Fruit fly (Drosophila melanogaster): ENCODE measurements around the gene LysX.
A peak's percentile ranks its signal among the peaks of the same experiment; 100 is the strongest.

Gene LysX

dm6 chr3L:1188936-1189659, 6.0 kb downstream of the LysX start, which contains the start of gene CG13912 (continued):
- no peak for TF ChIP-seq B-H1 (GFP tag; IDR thresholded peaks at IDR 0.05)
- TF ChIP-seq H15 (GFP tag; IDR thresholded peaks at IDR 0.05): no peak
- TF ChIP-seq NFAT (GFP tag; IDR thresholded peaks at IDR 0.05): no peak
- TF ChIP-seq Ravus (GFP tag; IDR thresholded peaks at IDR 0.05): no peak
- peak in 1 of 2 experiments; percentile 88 for TF ChIP-seq Pdp1 (GFP tag; optimal IDR thresholded peaks at IDR 0.05)
- no peak for TF ChIP-seq CG6689 (GFP tag; IDR thresholded peaks at IDR 0.05)
- peak; percentile 3 for TF ChIP-seq Nf-YB (GFP tag; optimal IDR thresholded peaks at IDR 0.05)
- TF ChIP-seq chm (GFP tag; IDR thresholded peaks at IDR 0.05): 0 out of 2 replicates have a peak, but pooled peaks have one; percentile 25
- peak; percentile 86 for TF ChIP-seq CG9437 (GFP tag; optimal IDR thresholded peaks at IDR 0.05)
- no peak for TF ChIP-seq NfI (GFP tag; optimal IDR thresholded peaks at IDR 0.05)
- no peak for TF ChIP-seq zf30C (GFP tag; optimal IDR thresholded peaks at IDR 0.05)
- peak; percentile 43 for TF ChIP-seq ci (GFP tag; IDR thresholded peaks at IDR 0.05)
- TF ChIP-seq Vsx1 (GFP tag; optimal IDR thresholded peaks at IDR 0.05): peak; percentile 18
- peak; percentile 89 for TF ChIP-seq Med (GFP tag)
- peak; percentile 48; the same call in 1 of the 2 replicates for TF ChIP-seq amos (GFP tag; IDR thresholded peaks at IDR 0.05; ENCODE audit: partially characterized antibody)
- no peak for TF ChIP-seq corto (GFP tag; optimal IDR thresholded peaks at IDR 0.05)
- TF ChIP-seq CG12219 (GFP tag; optimal IDR thresholded peaks at IDR 0.05): peak; percentile 35
- no peak for TF ChIP-seq disco-r (GFP tag; optimal IDR thresholded peaks at IDR 0.05)
- TF ChIP-seq CG10959 (GFP tag; IDR thresholded peaks at IDR 0.05): no peak
- TF ChIP-seq Elba2 (GFP tag; optimal IDR thresholded peaks at IDR 0.05): no peak
- TF ChIP-seq CG16863 (GFP tag; optimal IDR thresholded peaks at IDR 0.05): no peak
- TF ChIP-seq Gug (GFP tag; IDR thresholded peaks at IDR 0.05): no peak
- no peak for TF ChIP-seq CG18011 (GFP tag; optimal IDR thresholded peaks at IDR 0.05)
- peak; percentile 99 for TF ChIP-seq grn (GFP tag; optimal IDR thresholded peaks at IDR 0.05)
- TF ChIP-seq HmgD (GFP tag; optimal IDR thresholded peaks at IDR 0.05): no peak
- TF ChIP-seq nom (GFP tag; optimal IDR thresholded peaks at IDR 0.05): peak; percentile 81
- TF ChIP-seq CG4328 (GFP tag; optimal IDR thresholded peaks at IDR 0.05): no peak
- TF ChIP-seq Spps (tag; optimal IDR thresholded peaks at IDR 0.05): no peak
- no peak for TF ChIP-seq CG3281 (GFP tag; optimal IDR thresholded peaks at IDR 0.05)
- peak; percentile 7 to 17 for TF ChIP-seq dpn (GFP tag; optimal IDR thresholded peaks at IDR 0.05)
- no peak for TF ChIP-seq seq (GFP tag; IDR thresholded peaks at IDR 0.05)
- no peak for TF ChIP-seq CG10267 (tag; optimal IDR thresholded peaks at IDR 0.05)
- no peak for TF ChIP-seq ERR (GFP tag; optimal IDR thresholded peaks at IDR 0.05)
- no peak for TF ChIP-seq Xbp1 (GFP tag; optimal IDR thresholded peaks at IDR 0.05)
- TF ChIP-seq BEAF-32 (GFP tag; optimal IDR thresholded peaks at IDR 0.05): no peak
- no peak for TF ChIP-seq YL-1 (GFP tag; optimal IDR thresholded peaks at IDR 0.05)
- no peak for TF ChIP-seq CG7271 (tag; optimal IDR thresholded peaks at IDR 0.05)
- no peak for TF ChIP-seq fd96Cb (tag; optimal IDR thresholded peaks at IDR 0.05)
- peak; percentile 34 for TF ChIP-seq gro (GFP tag; optimal IDR thresholded peaks at IDR 0.05)
- TF ChIP-seq bsh (GFP tag; optimal IDR thresholded peaks at IDR 0.05): no peak
- TF ChIP-seq vvl (GFP tag; IDR thresholded peaks at IDR 0.05): no peak
- TF ChIP-seq Hr78 (GFP tag; optimal IDR thresholded peaks at IDR 0.05): peak in 1 of 2 experiments; percentile 82
- no peak for TF ChIP-seq inv (GFP tag; IDR thresholded peaks at IDR 0.05; ENCODE audit: partially characterized antibody)
- TF ChIP-seq slou (GFP tag; optimal IDR thresholded peaks at IDR 0.05): no peak
- TF ChIP-seq CG8281 (tag; optimal IDR thresholded peaks at IDR 0.05): no peak
- TF ChIP-seq eyg (GFP tag; optimal IDR thresholded peaks at IDR 0.05): no peak
- TF ChIP-seq trh (GFP tag; optimal IDR thresholded peaks at IDR 0.05): no peak
- TF ChIP-seq Dll (GFP tag; IDR thresholded peaks at IDR 0.05; ENCODE audit: partially characterized antibody): no peak
- TF ChIP-seq toy (GFP tag; IDR thresholded peaks at IDR 0.05): no peak
